Worm (Caenorhabditis elegans) whole organism, mixed stage, embryonic: Measurements from ENCODE around the gene lin-18.

Experiments
- M03D4.4 ChIP-seq: sonication (generic microtip); optimal IDR thresholded peaks from 2 replicates; lab custom pipeline; 2017; ENCODE audit warnings: mild to moderate bottlenecking, missing genetic modification characterization, missing compliant biosample characterization
- bed-3 ChIP-seq: fragments of 200-800 bp; sonication (Bioruptor generic); optimal IDR thresholded peaks from 3 replicates; lab custom pipeline; 2018; ENCODE audit warnings: mild to moderate bottlenecking, missing genetic modification characterization, moderate library complexity, missing compliant biosample characterization
- blmp-1 ChIP-seq: fragments of 150-350 bp; optimal IDR thresholded peaks from 2 replicates; lab custom pipeline; 2014; ENCODE audit warnings: missing biosample characterization, missing genetic modification characterization
- ceh-39 ChIP-seq: fragments of 150-350 bp; optimal IDR thresholded peaks from 2 replicates; lab custom pipeline; 2014; ENCODE audit warnings: missing biosample characterization, missing genetic modification characterization
- ceh-83 ChIP-seq: fragments of 200-800 bp; sonication (Bioruptor generic); optimal IDR thresholded peaks from 2 replicates; lab custom pipeline; 2018; ENCODE audit warnings: mild to moderate bottlenecking, missing genetic modification characterization, missing compliant biosample characterization
- ces-1 ChIP-seq: fragments of 150-350 bp; optimal IDR thresholded peaks from 2 replicates; lab custom pipeline; 2014; ENCODE audit warnings: missing biosample characterization, missing genetic modification reagents, missing genetic modification characterization
- cnd-1 ChIP-seq: fragments of 200-800 bp; sonication (Bioruptor generic); optimal IDR thresholded peaks from 2 replicates; lab custom pipeline; 2018; ENCODE audit warnings: mild to moderate bottlenecking, missing genetic modification characterization, missing compliant biosample characterization
- drap-1 ChIP-seq: fragments of 200-800 bp; sonication (Bioruptor generic); optimal IDR thresholded peaks from 3 replicates; lab custom pipeline; 2018; ENCODE audit warnings: mild to moderate bottlenecking, missing genetic modification characterization, missing compliant biosample characterization
- elt-1 ChIP-seq: sonication (generic microtip); optimal IDR thresholded peaks from 2 replicates; lab custom pipeline; 2017; ENCODE audit warnings: missing genetic modification characterization, mild to moderate bottlenecking, missing compliant biosample characterization, antibody characterized with exemption, moderate library complexity, borderline replicate concordance; ENCODE audit not compliant: insufficient read depth
- elt-3 ChIP-seq: fragments of 150-350 bp; optimal IDR thresholded peaks from 2 replicates; lab custom pipeline; 2014; ENCODE audit warnings: missing biosample characterization, missing genetic modification characterization
- flh-1 ChIP-seq: fragments of 200-800 bp; sonication (Bioruptor generic); optimal IDR thresholded peaks from 2 replicates; lab custom pipeline; 2018; ENCODE audit warnings: mild to moderate bottlenecking, missing genetic modification characterization, moderate library complexity, missing compliant biosample characterization
- ham-2 ChIP-seq: fragments of 200-800 bp; sonication (Bioruptor generic); optimal IDR thresholded peaks from 2 replicates; lab custom pipeline; 2018; ENCODE audit warnings: mild to moderate bottlenecking, missing genetic modification characterization, missing compliant biosample characterization
- hlh-1 ChIP-seq: fragments of 150-350 bp; optimal IDR thresholded peaks from 2 replicates; lab custom pipeline; 2014; ENCODE audit warnings: missing biosample characterization, missing genetic modification reagents, missing genetic modification characterization
- lin-13 ChIP-seq: fragments of 150-350 bp; optimal IDR thresholded peaks from 2 replicates; lab custom pipeline; 2014; ENCODE audit warnings: missing biosample characterization, missing genetic modification characterization
- lin-32 ChIP-seq: fragments of 200-800 bp; sonication (Bioruptor generic); optimal IDR thresholded peaks from 2 replicates; lab custom pipeline; 2018; ENCODE audit warnings: mild to moderate bottlenecking, missing genetic modification characterization, missing compliant biosample characterization
- lsy-2 ChIP-seq: fragments of 150-350 bp; optimal IDR thresholded peaks from 2 replicates; lab custom pipeline; 2014; ENCODE audit warnings: missing biosample characterization, missing genetic modification characterization
- mab-5 ChIP-seq: fragments of 150-350 bp; optimal IDR thresholded peaks from 2 replicates; lab custom pipeline; 2014; ENCODE audit warnings: missing biosample characterization, missing genetic modification characterization
- mep-1 ChIP-seq: fragments of 150-350 bp; optimal IDR thresholded peaks from 2 replicates; lab custom pipeline; 2017; ENCODE audit warnings: missing biosample characterization, missing genetic modification reagents, missing genetic modification characterization, inconsistent platforms
- nhr-12 ChIP-seq: fragments of 150-350 bp; optimal IDR thresholded peaks from 2 replicates; lab custom pipeline; 2014; ENCODE audit warnings: missing biosample characterization, missing genetic modification characterization
- nhr-2 ChIP-seq: fragments of 150-350 bp; optimal IDR thresholded peaks from 2 replicates; lab custom pipeline; 2014; ENCODE audit warnings: missing biosample characterization, missing genetic modification characterization
- nhr-237 ChIP-seq: fragments of 150-350 bp; optimal IDR thresholded peaks from 2 replicates; lab custom pipeline; 2014; ENCODE audit warnings: missing biosample characterization, missing genetic modification characterization
- nhr-28 ChIP-seq: fragments of 150-350 bp; optimal IDR thresholded peaks from 2 replicates; lab custom pipeline; 2014; ENCODE audit warnings: missing biosample characterization, missing genetic modification characterization
- nhr-76 ChIP-seq: sonication (generic microtip); optimal IDR thresholded peaks from 2 replicates; lab custom pipeline; 2017; ENCODE audit warnings: missing biosample characterization, missing genetic modification characterization
- pha-4 ChIP-seq: fragments of 150-350 bp; optimal IDR thresholded peaks from 2 replicates; lab custom pipeline; 2018; ENCODE audit warnings: missing biosample characterization, missing genetic modification reagents, missing genetic modification characterization
- sem-2 ChIP-seq: fragments of 200-800 bp; sonication (Bioruptor generic); optimal IDR thresholded peaks from 2 replicates; lab custom pipeline; 2018; ENCODE audit warnings: mild to moderate bottlenecking, missing genetic modification characterization, missing compliant biosample characterization
- snpc-4 ChIP-seq: fragments of 150-350 bp; optimal IDR thresholded peaks from 2 replicates; lab custom pipeline; 2014; ENCODE audit warnings: missing biosample characterization, missing genetic modification characterization
- sptf-1 ChIP-seq: sonication (generic microtip); optimal IDR thresholded peaks from 2 replicates; lab custom pipeline; 2017; ENCODE audit warnings: mild to moderate bottlenecking, missing genetic modification characterization, moderate library complexity, missing compliant biosample characterization
- tbx-8 ChIP-seq: fragments of 200-800 bp; sonication (Bioruptor generic); optimal IDR thresholded peaks from 2 replicates; lab custom pipeline; 2018; ENCODE audit warnings: mild to moderate bottlenecking, missing genetic modification characterization, moderate library complexity, missing compliant biosample characterization
- unc-120 ChIP-seq: sonication (generic microtip); optimal IDR thresholded peaks from 2 replicates; lab custom pipeline; 2017; ENCODE audit warnings: missing genetic modification characterization, missing compliant biosample characterization; ENCODE audit not compliant: poor library complexity, severe bottlenecking
- unc-39 ChIP-seq: fragments of 150-350 bp; optimal IDR thresholded peaks from 2 replicates; lab custom pipeline; 2014; ENCODE audit warnings: missing biosample characterization, missing genetic modification characterization
- unc-62 ChIP-seq: fragments of 150-350 bp; optimal IDR thresholded peaks from 2 replicates; lab custom pipeline; 2014; ENCODE audit warnings: missing biosample characterization, missing genetic modification reagents, missing genetic modification characterization
- zip-8 ChIP-seq: fragments of 150-350 bp; optimal IDR thresholded peaks from 2 replicates; lab custom pipeline; 2014; ENCODE audit warnings: missing biosample characterization, missing genetic modification characterization
- ztf-11 ChIP-seq: fragments of 150-350 bp; optimal IDR thresholded peaks from 2 replicates; lab custom pipeline; 2014; ENCODE audit warnings: missing biosample characterization, missing genetic modification characterization

Gene lin-18

DNA sequence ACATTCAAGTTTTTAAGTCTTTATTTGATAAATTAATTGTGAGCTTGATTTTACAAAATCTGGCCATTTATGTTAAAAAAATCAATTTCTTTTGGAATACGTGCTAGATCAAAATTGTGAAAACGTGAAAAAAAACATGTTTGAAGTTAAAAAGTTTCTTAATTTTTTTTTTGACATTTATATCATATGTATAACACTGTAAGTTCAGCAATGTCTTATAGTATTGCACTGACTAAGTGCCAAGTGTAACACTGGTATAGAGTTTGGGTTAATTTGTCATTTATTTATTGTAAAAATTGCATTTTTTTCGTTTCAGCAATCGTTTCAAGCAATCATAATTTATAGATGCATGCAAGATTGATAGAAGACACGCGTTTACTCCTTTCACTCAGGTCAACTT, 20.5 kb upstream of the lin-18 start:
- TF ChIP-seq unc-62 (no peak), zip-8 (no peak), mab-5 (tag; lab: Kevin White, UChicago) (no peak), ham-2 (no peak), mep-1 (tag; lab: Kevin White, UChicago) (no peak), tbx-8 (GFP tag; lab: Kevin White, UChicago) (no peak), flh-1 (GFP tag; lab: Kevin White, UChicago) (no peak), nhr-76 (tag; lab: Kevin White, UChicago) (no peak), M03D4.4 (no peak)

DNA sequence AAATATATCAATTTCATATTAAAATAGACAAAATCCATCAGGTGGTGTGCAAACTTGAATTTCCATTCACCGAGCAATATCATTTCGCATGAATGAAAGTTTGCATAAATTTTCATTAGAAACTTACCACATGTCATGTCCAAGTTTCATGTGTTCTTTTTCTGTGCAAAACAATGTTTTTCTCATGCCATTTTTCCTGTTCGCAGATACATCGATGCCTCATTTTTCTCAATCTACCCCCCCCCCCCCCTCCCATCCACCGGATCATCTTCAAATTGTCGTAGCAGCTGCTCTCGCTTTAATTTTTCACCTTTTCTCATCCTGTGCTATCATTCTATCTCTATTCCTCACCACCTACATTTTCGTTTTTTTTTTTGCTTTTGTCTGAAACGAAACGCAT, 19.4 kb upstream of the lin-18 start, which contains the start of gene T19D2.3:
T19D2.3 (plus strand) TSS at position 301 of the 400 bp plus-strand sequence.
- no peak for TF ChIP-seq drap-1 (GFP tag; lab: Kevin White, UChicago)

DNA sequence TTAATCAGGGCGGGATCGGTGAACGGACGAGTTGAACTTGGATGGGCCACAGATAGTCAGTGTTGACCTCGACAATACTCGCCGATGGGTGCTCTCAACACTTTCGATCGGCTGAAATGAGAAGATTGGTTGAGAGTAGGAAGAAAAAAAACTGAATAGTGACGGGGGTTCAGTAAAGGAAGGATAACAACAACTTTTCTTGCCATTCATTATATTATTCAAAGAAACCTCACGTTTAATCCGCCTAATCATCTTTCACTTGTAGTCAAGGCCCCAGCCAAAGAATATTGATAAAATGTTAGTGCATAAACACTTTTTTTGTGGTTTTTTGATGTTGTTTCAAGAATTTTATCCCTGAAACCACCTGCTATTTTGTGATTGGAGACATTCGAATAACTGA, 16.1 kb upstream of the lin-18 start, which contains the start of gene T19D2.13:
T19D2.13 (minus strand) TSS at position 101 of the 400 bp plus-strand sequence.
- TF ChIP-seq ceh-39 (tag; lab: Kevin White, UChicago) (no peak), lsy-2 (tag; lab: Kevin White, UChicago) (no peak), mep-1 (tag; lab: Kevin White, UChicago) (no peak), tbx-8 (GFP tag; lab: Kevin White, UChicago) (no peak), nhr-12 (no peak), sem-2 (GFP tag; lab: Kevin White, UChicago) (no peak), flh-1 (GFP tag; lab: Kevin White, UChicago) (no peak), elt-1 (no peak), elt-3 (tag; lab: Kevin White, UChicago) (no peak), M03D4.4 (no peak), cnd-1 (tag; lab: Kevin White, UChicago) (no peak), snpc-4 (tag; lab: Kevin White, UChicago) (no peak), ceh-83 (GFP tag; lab: Kevin White, UChicago) (no peak)

DNA sequence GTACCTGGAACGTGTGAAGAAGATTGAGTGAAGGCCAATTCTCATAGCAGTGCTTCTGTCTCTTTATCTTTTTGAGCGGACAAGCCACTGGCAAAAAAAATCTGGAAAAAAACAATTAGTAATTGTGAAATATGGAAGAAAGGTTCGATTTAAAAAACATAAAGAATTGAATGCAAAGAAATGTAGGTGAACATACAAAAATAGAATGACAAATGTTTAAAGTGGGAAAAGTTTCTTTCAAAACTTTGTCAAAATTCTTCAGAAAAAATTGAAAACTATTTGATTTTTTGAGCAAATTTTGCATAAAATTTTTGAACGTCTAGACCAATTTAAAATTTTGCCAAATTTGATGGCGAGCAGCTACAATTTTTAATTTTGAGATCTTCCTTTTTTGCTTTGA, 15.1 kb upstream of the lin-18 start, which contains the start of gene ptp-4A2:
ptp-4A2 (minus strand) TSS at position 101 of the 400 bp plus-strand sequence.
- TF ChIP-seq sptf-1 (tag; lab: Kevin White, UChicago) (no peak), ham-2 (no peak), snpc-4 (tag; lab: Kevin White, UChicago) (no peak), ceh-83 (GFP tag; lab: Kevin White, UChicago) (no peak), flh-1 (GFP tag; lab: Kevin White, UChicago) (no peak), ces-1 (GFP tag; lab: Kevin White, UChicago) (no peak), nhr-2 (tag; lab: Kevin White, UChicago) (no peak), nhr-76 (tag; lab: Kevin White, UChicago) (no peak), nhr-237 (no peak), bed-3 (GFP tag; lab: Kevin White, UChicago) (no peak), pha-4 (no peak), mep-1 (tag; lab: Kevin White, UChicago) (no peak), blmp-1 (tag; lab: Kevin White, UChicago) (no peak), hlh-1 (tag; lab: Kevin White, UChicago) (no peak), unc-120 (no peak), unc-39 (tag; lab: Kevin White, UChicago) (no peak), elt-3 (tag; lab: Kevin White, UChicago) (no peak), ztf-11 (tag; lab: Kevin White, UChicago) (no peak), lsy-2 (tag; lab: Kevin White, UChicago) (no peak), lin-32 (no peak)
- TF ChIP-seq, all 35 proteins: peak for 0

DNA sequence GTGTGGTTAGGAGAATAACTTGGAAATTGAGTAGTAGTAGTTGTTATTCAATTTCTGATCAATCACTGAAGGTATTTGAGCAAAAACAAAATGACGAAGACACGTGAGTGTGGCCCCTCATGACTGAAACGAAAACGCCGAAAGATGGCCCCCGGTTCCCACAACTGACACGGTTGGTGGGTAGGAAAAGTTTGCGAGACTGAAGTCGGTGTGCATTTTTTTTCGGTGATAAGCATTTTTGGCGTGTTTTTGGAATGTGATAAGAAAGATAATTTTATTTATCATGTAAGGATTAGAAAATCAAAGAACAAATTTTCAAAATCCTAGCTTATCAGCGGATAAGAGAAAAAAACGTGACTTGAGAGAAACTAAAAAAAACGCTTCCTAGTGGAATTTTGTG, 14.3 kb upstream of the lin-18 start:
- TF ChIP-seq ces-1 (GFP tag; lab: Kevin White, UChicago) (no peak), flh-1 (GFP tag; lab: Kevin White, UChicago) (no peak), hlh-1 (tag; lab: Kevin White, UChicago) (no peak), nhr-237 (no peak), snpc-4 (tag; lab: Kevin White, UChicago) (no peak), tbx-8 (GFP tag; lab: Kevin White, UChicago) (no peak), lsy-2 (tag; lab: Kevin White, UChicago) (no peak), elt-1 (no peak), nhr-28 (tag; lab: Kevin White, UChicago) (no peak), lin-13 (tag; lab: Kevin White, UChicago) (no peak), mep-1 (tag; lab: Kevin White, UChicago) (no peak), pha-4 (no peak)
